Worm (Caenorhabditis elegans) whole organism, late embryonic: ENCODE measurements around the gene pat-2.

Source experiments
- ceh-18 ChIP-seq: sonication (generic microtip); optimal IDR thresholded peaks from 2 replicates; lab custom pipeline; 2016; ENCODE audit warnings: missing genetic modification characterization, missing compliant biosample characterization
- ceh-19 ChIP-seq: fragments of 200-800 bp; sonication (Bioruptor generic); optimal IDR thresholded peaks from 2 replicates; lab custom pipeline; 2018; ENCODE audit warnings: mild to moderate bottlenecking, missing genetic modification characterization, missing compliant biosample characterization

- TF ChIP-seq ceh-18 (tag; lab: Kevin White, UChicago) (peak; percentile 65), ceh-19 (GFP tag; lab: Kevin White, UChicago) (no peak)
Observed at ce11 chrIII:8785426-8785825, 33.3 kb upstream of the pat-2 start.
